Fruit fly (Drosophila melanogaster): ENCODE data around the gene glo.

glo gene

dm6 chr3R:11849378-11850249 is 30.4 kb upstream of the glo start:
- TF ChIP-seq Dfd (GFP tag; optimal IDR thresholded peaks at IDR 0.05) (no peak), hb (GFP tag; IDR thresholded peaks at IDR 0.05; ENCODE audit: partially characterized antibody) (no peak), CG4404 (GFP tag; IDR thresholded peaks at IDR 0.05) (peak; percentile 70), Hr3 (GFP tag; optimal IDR thresholded peaks at IDR 0.05) (peak; percentile 87), Gsc (GFP tag; IDR thresholded peaks at IDR 0.05) (peak; percentile 91), CG9876 (GFP tag; optimal IDR thresholded peaks at IDR 0.05) (peak; percentile 65), bbx (GFP tag; IDR thresholded peaks at IDR 0.05; ENCODE audit: partially characterized antibody) (no peak), abd-A (tag; optimal IDR thresholded peaks at IDR 0.05) (peak; percentile 78), schlank (tag; optimal IDR thresholded peaks at IDR 0.05) (no peak), dati (GFP tag; IDR thresholded peaks at IDR 0.05) (peak; percentile 91), Drgx (GFP tag; IDR thresholded peaks at IDR 0.05) (peak; percentile 92), gem (tag; optimal IDR thresholded peaks at IDR 0.05) (peak; percentile 94), twi (tag; optimal IDR thresholded peaks at IDR 0.05) (peak; percentile 87), ac (GFP tag; optimal IDR thresholded peaks at IDR 0.05) (peak; percentile 44), bcd (GFP tag; optimal IDR thresholded peaks at IDR 0.05) (peak; percentile 84), CG5245 (GFP tag; optimal IDR thresholded peaks at IDR 0.05) (peak; percentile 89), crol (GFP tag; IDR thresholded peaks at IDR 0.05) (peak; percentile 96), sens-2 (GFP tag; IDR thresholded peaks at IDR 0.05) (peak; percentile 91), E2f2 (GFP tag; IDR thresholded peaks at IDR 0.05) (peak; percentile 61; the same call in 1 of the 2 replicates), trh (GFP tag; optimal IDR thresholded peaks at IDR 0.05) (peak; percentile 84), CG14667 (GFP tag; IDR thresholded peaks at IDR 0.05) (peak; percentile 80), ems (GFP tag; optimal IDR thresholded peaks at IDR 0.05) (peak; percentile 88), Nf-YB (GFP tag; optimal IDR thresholded peaks at IDR 0.05) (peak; percentile 65), NfI (GFP tag; optimal IDR thresholded peaks at IDR 0.05) (peak; percentile 84), CG1602 (GFP tag; optimal IDR thresholded peaks at IDR 0.05) (peak; percentile 90), sob (GFP tag; IDR thresholded peaks at IDR 0.05) (peak; percentile 83; the same call in 1 of the 2 replicates), TFAM (GFP tag; optimal IDR thresholded peaks at IDR 0.05) (peak; percentile 70), NC2β (GFP tag; optimal IDR thresholded peaks at IDR 0.05) (peak; percentile 91), Nf-YA (GFP tag; IDR thresholded peaks at IDR 0.05) (peak; percentile 80), CG34224 (GFP tag; IDR thresholded peaks at IDR 0.05; ENCODE audit: partially characterized antibody) (no peak), nau (GFP tag; optimal IDR thresholded peaks at IDR 0.05) (peak; percentile 88), Bdp1 (GFP tag; optimal IDR thresholded peaks at IDR 0.05) (peak; percentile 80), CG17829 (tag; optimal IDR thresholded peaks at IDR 0.05) (peak; percentile 93), z (GFP tag; IDR thresholded peaks at IDR 0.05) (peak; percentile 64; the same call in 2 of the 3 replicates), gt (GFP tag; IDR thresholded peaks at IDR 0.05) (peak; percentile 94), toy (GFP tag; IDR thresholded peaks at IDR 0.05) (peak; percentile 56; the same call in 1 of the 2 replicates), Adf1 (GFP tag; IDR thresholded peaks at IDR 0.05) (no peak), CG10543 (GFP tag; optimal IDR thresholded peaks at IDR 0.05) (peak; percentile 32), Opbp (GFP tag; IDR thresholded peaks at IDR 0.05; ENCODE audit: partially characterized antibody) (0 out of 3 replicates have a peak, but pooled peaks have one; percentile 42), ro (GFP tag; IDR thresholded peaks at IDR 0.05) (peak; percentile 73), Mrtf (GFP tag; IDR thresholded peaks at IDR 0.05) (peak; percentile 86), Fer2 (tag; optimal IDR thresholded peaks at IDR 0.05) (peak; percentile 23), Tbp (GFP tag; optimal IDR thresholded peaks at IDR 0.05) (no peak), wdn (GFP tag; IDR thresholded peaks at IDR 0.05) (no peak), cg (GFP tag; optimal IDR thresholded peaks at IDR 0.05) (peak; percentile 63), CG17568 (GFP tag; optimal IDR thresholded peaks at IDR 0.05) (peak; percentile 75), Dbx (GFP tag; IDR thresholded peaks at IDR 0.05) (no peak), Optix (GFP tag; IDR thresholded peaks at IDR 0.05) (peak; percentile 93), CG4360 (GFP tag; IDR thresholded peaks at IDR 0.05) (peak; percentile 78), CG31441 (GFP tag; IDR thresholded peaks at IDR 0.05) (peak; percentile 94)
